Worm (Caenorhabditis elegans) whole organism, early embryonic: ENCODE measurements around the gene cnp-2.

ENCODE experiments used
- B0310.2 ChIP-seq: sonication (generic microtip); optimal IDR thresholded peaks from 2 replicates; lab custom pipeline; 2016; ENCODE audit warnings: mild to moderate bottlenecking, missing genetic modification characterization, missing compliant biosample characterization
- F13C5.2 ChIP-seq: sonication (generic microtip); optimal IDR thresholded peaks from 2 replicates; lab custom pipeline; 2017; ENCODE audit warnings: mild to moderate bottlenecking, missing genetic modification characterization, inconsistent platforms, missing compliant biosample characterization
- aly-1 ChIP-seq: sonication (generic microtip); optimal IDR thresholded peaks from 2 replicates; lab custom pipeline; 2016; ENCODE audit warnings: missing genetic modification characterization, missing compliant biosample characterization
- ama-1 ChIP-seq: fragments of 150-350 bp; optimal IDR thresholded peaks from 2 replicates; lab custom pipeline; 2014
- ceh-13 ChIP-seq: fragments of 200-800 bp; sonication (Bioruptor generic); optimal IDR thresholded peaks from 2 replicates; lab custom pipeline; 2018; ENCODE audit warnings: mild to moderate bottlenecking, missing genetic modification characterization, missing compliant biosample characterization
- ceh-36 ChIP-seq: sonication (generic microtip); optimal IDR thresholded peaks from 2 replicates; lab custom pipeline; 2016; ENCODE audit warnings: missing genetic modification characterization, inconsistent platforms, missing compliant biosample characterization
- ets-7 ChIP-seq: sonication (generic microtip); optimal IDR thresholded peaks from 2 replicates; lab custom pipeline; 2016; ENCODE audit warnings: missing genotype, missing genetic modification characterization, missing compliant biosample characterization
- flt-1 ChIP-seq: fragments of 200-800 bp; sonication (Bioruptor generic); IDR thresholded peaks from 2 replicates; pipeline ENCODE4 v1.3.6; 2022; ENCODE audit warnings: missing genetic modification characterization, missing compliant biosample characterization
- hmbx-1 ChIP-seq: sonication (generic microtip); optimal IDR thresholded peaks from 2 replicates; lab custom pipeline; 2016; ENCODE audit warnings: mild to moderate bottlenecking, missing genetic modification characterization, missing compliant biosample characterization
- hmg-4 ChIP-seq: fragments of 200-800 bp; sonication (Bioruptor generic); optimal IDR thresholded peaks from 2 replicates; lab custom pipeline; 2018; ENCODE audit warnings: mild to moderate bottlenecking, missing genetic modification characterization, missing compliant biosample characterization
- hnd-1 ChIP-seq: sonication (generic microtip); optimal IDR thresholded peaks from 2 replicates; lab custom pipeline; 2016; ENCODE audit warnings: missing genetic modification characterization, missing compliant biosample characterization
- pes-1 ChIP-seq: fragments of 200-800 bp; sonication (Bioruptor generic); IDR thresholded peaks from 2 replicates; pipeline ENCODE4 v1.3.6; 2022; ENCODE audit warnings: missing genetic modification reagents, missing genetic modification characterization, missing compliant biosample characterization
- scrt-1 ChIP-seq: fragments of 200-800 bp; sonication (Bioruptor generic); IDR thresholded peaks from 2 replicates; pipeline ENCODE4 v1.3.6; 2022; ENCODE audit warnings: missing genetic modification characterization, missing compliant biosample characterization
- sea-1 ChIP-seq: fragments of 200-800 bp; sonication (Bioruptor generic); conservative IDR thresholded peaks from 2 replicates; pipeline ENCODE4 v1.3.6; 2022; ENCODE audit warnings: missing genetic modification characterization, missing compliant biosample characterization
- tbx-11 ChIP-seq: fragments of 200-800 bp; sonication (Bioruptor generic); IDR thresholded peaks from 2 replicates; pipeline ENCODE4 v1.3.6; 2022; ENCODE audit warnings: missing genetic modification characterization, missing compliant biosample characterization
- tbx-37 ChIP-seq: fragments of 200-800 bp; sonication (Bioruptor generic); conservative IDR thresholded peaks from 2 replicates; pipeline ENCODE4 v1.3.6; 2022; ENCODE audit warnings: missing genetic modification reagents, missing genetic modification characterization, missing compliant biosample characterization
- tra-4 ChIP-seq: sonication (generic microtip); optimal IDR thresholded peaks from 2 replicates; lab custom pipeline; 2017; ENCODE audit warnings: missing genetic modification characterization, missing compliant biosample characterization

cnp-2 gene

DNA sequence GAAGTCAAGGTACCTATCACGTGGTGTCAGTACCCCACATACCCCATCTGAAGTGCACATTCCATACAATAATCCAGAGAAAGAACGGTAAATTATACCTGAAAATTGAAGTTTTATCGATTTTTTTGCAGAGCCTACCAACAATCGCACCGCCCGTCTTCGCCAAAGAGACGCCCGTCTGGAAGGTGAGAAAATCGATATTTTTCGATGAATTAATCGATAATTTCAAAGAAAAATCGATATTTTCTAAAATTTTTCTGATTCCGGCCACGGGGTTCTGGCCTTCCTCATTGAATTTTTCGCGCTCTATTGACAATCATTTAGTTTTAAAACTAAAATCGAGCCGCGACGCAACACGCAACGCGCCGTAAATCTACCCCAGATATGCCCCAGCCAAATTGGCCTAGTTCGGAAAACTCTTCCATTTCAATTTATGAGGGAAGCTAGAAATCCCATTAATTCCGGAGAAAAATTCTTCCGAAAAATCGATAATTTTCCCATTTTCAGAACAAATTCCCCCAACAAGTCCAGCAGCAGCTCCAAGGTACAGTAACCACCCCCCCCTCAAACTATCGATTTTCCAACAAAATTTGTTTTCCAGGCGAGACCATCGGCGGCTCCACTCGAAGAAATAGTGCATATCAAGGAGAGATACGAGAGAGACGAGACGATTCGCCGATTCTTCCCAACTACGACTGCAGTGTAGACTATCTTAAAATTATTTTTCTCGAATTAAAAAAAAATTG is 6.0 kb downstream of the cnp-2 start:
- TF ChIP-seq pes-1, result peak; percentile 51; the same call in 1 of the 2 replicates
- TF ChIP-seq tbx-11, result no peak

DNA sequence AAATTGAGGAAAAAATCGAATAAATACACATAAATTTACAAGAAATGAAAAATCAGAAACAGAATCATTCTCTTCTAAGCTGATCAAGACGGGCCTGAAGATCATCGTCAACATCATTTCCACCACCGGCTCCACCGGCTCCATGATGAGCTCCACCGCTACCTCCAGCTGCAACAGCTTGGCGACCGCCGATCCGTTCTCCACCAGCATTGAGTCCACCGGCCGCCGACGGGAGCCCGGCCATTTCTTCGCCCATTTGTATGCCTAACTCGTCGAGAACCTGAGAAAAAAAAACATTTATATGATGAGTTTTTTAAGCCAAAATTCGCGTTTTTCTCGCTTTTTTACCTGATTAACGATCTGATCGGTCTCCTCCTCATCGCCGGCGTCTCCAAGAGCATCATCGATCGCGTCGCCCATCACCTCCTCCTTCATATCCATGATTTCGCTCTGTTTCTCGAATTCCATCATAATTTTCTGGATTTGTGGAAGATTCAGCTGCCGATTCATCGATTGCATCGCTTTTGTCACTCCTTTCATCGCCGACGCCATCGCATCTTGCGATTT is 6.7 kb downstream of the cnp-2 start:
- TF ChIP-seq B0310.2 (tag; lab: Kevin White, UChicago) (no peak), tbx-11 (no peak), tbx-37 (GFP tag; lab: Robert Waterston, UW) (no peak), ets-7 (no peak), tra-4 (tag; lab: Kevin White, UChicago) (no peak), hnd-1 (no peak), scrt-1 (GFP tag; lab: Robert Waterston, UW) (no peak), F13C5.2 (no peak), sea-1 (GFP tag; lab: Robert Waterston, UW) (no peak), ceh-36 (tag; lab: Kevin White, UChicago) (no peak), flt-1 (GFP tag; lab: Robert Waterston, UW) (no peak), hmg-4 (GFP tag; lab: Kevin White, UChicago) (no peak), aly-1 (no peak)

ce11 chrII:12768167-12768712 is 7.6 kb downstream of the cnp-2 start, which contains the start of the genes vps-2 and tiar-2:
Gene vps-2, minus strand, starts transcription at chrII:12768217.
Gene tiar-2, plus strand, starts transcription at chrII:12768686.
- TF ChIP-seq flt-1 (GFP tag; lab: Robert Waterston, UW) (no peak), F13C5.2 (peak; percentile 30)

DNA sequence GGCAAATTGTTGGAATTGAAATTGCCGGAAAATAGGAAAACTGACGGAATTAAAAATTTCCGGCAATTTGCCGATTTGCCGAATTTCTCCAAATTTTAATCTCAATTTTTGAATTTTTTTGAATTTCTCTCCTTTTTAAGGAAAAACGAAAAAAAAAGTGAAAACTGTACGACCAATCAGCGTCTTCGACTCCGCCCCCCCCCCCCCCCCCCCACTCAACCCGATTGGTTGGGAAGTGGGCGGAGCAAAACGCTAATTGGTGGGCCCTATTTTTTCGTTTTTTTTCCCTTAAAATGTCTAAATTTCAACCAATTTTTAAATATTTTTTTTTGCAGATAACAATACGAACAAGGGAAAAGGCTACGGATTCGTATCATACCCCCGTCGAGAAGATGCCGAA is 9.3 kb downstream of the cnp-2 start:
- TF ChIP-seq pes-1 (no peak), tbx-11 (no peak), B0310.2 (tag; lab: Kevin White, UChicago) (no peak), hmg-4 (GFP tag; lab: Kevin White, UChicago) (no peak), F13C5.2 (no peak), ama-1 (lab: Kevin White, UChicago) (no peak), aly-1 (no peak), scrt-1 (GFP tag; lab: Robert Waterston, UW) (no peak), tra-4 (tag; lab: Kevin White, UChicago) (no peak), ets-7 (no peak), sea-1 (GFP tag; lab: Robert Waterston, UW) (no peak), ceh-13 (GFP tag; lab: Kevin White, UChicago) (no peak)

- TF ChIP-seq tbx-37 (GFP tag; lab: Robert Waterston, UW) (no peak), ceh-36 (tag; lab: Kevin White, UChicago) (no peak), sea-1 (GFP tag; lab: Robert Waterston, UW) (no peak), tbx-11 (no peak)
Observed at ce11 chrII:12774402-12774801, 13.8 kb downstream of the cnp-2 start, which contains the start of gene Y46G5A.14. Gene Y46G5A.14, plus strand, starts transcription at chrII:12774702.

ce11 chrII:12776379-12776778 is 15.8 kb downstream of the cnp-2 start, which contains the start of gene Y46G5A.34:
Gene Y46G5A.34, plus strand, starts transcription at chrII:12776679.
- TF ChIP-seq tbx-11, result no peak
- TF ChIP-seq flt-1 (GFP tag; lab: Robert Waterston, UW), result no peak
- no peak for TF ChIP-seq hmg-4 (GFP tag; lab: Kevin White, UChicago)
- no peak for TF ChIP-seq scrt-1 (GFP tag; lab: Robert Waterston, UW)
- no peak for TF ChIP-seq hmbx-1 (tag; lab: Kevin White, UChicago)
- no peak for TF ChIP-seq aly-1
- TF ChIP-seq ama-1 (lab: Kevin White, UChicago), result no peak
- TF ChIP-seq ceh-13 (GFP tag; lab: Kevin White, UChicago), result no peak
- no peak for TF ChIP-seq B0310.2 (tag; lab: Kevin White, UChicago)
- TF ChIP-seq ceh-36 (tag; lab: Kevin White, UChicago), result no peak
- TF ChIP-seq pes-1, result no peak
- TF ChIP-seq tbx-37 (GFP tag; lab: Robert Waterston, UW), result no peak
- TF ChIP-seq tra-4 (tag; lab: Kevin White, UChicago), result no peak
- no peak for TF ChIP-seq hnd-1
- TF ChIP-seq sea-1 (GFP tag; lab: Robert Waterston, UW), result no peak
- no peak for TF ChIP-seq ets-7
- TF ChIP-seq F13C5.2, result no peak

ce11 chrII:12778374-12778773 is 17.8 kb downstream of the cnp-2 start:
- peak; percentile 36; the same call in 1 of the 2 replicates for TF ChIP-seq flt-1 (GFP tag; lab: Robert Waterston, UW)
- 0 out of 2 replicates have a peak, but pooled peaks have one; percentile 13 for TF ChIP-seq sea-1 (GFP tag; lab: Robert Waterston, UW)

DNA sequence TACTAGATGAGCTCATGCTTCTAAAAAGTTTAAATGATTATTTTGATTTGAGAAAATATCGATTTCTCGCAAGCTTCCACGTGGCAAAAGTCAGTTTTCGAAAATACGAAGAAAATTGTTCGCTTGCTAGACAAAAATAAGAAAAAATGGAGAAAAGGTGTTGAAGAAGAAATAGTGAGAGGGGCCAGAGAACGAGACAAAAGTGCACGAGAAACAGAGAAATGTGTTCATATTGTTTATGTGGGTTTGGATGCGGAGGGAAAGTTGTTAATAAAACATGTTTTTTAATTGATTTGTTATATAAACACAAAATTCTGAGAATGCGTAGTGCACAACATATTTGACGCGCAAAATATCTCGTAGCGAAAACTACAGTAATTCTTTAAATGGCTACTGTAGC is 24.8 kb downstream of the cnp-2 start, which contains the start of gene Y46G5A.15:
TSS of gene Y46G5A.15 (minus strand) at position 26 of the 400 bp plus-strand sequence.
- TF ChIP-seq aly-1, result no peak
- TF ChIP-seq tbx-37 (GFP tag; lab: Robert Waterston, UW), result no peak
- TF ChIP-seq tbx-11, result no peak
